Fruit fly (Drosophila melanogaster): ENCODE results near the gene Jhbp15.
A peak's percentile ranks its signal among the peaks of the same experiment; 100 is the strongest.

dm6 chr3R:21089416-21089815 lies 38.6 kb upstream of the Jhbp15 start:
- TF ChIP-seq psq (GFP tag; optimal IDR thresholded peaks at IDR 0.05) = no peak
- TF ChIP-seq br (GFP tag; optimal IDR thresholded peaks at IDR 0.05) = no peak
- TF ChIP-seq OdsH (GFP tag; optimal IDR thresholded peaks at IDR 0.05) = no peak
- no peak for TF ChIP-seq Sp1 (GFP tag; optimal IDR thresholded peaks at IDR 0.05)
- no peak for TF ChIP-seq Dif (GFP tag; optimal IDR thresholded peaks at IDR 0.05; ENCODE audit: partially characterized antibody)
- TF ChIP-seq dl (GFP tag; optimal IDR thresholded peaks at IDR 0.05; ENCODE audit: insufficient read depth in 1 of 2, partially characterized antibody in 2 of 2) = no peak
- TF ChIP-seq lola (GFP tag; optimal IDR thresholded peaks at IDR 0.05) = no peak
- peak; percentile 38 for TF ChIP-seq fru (GFP tag; optimal IDR thresholded peaks at IDR 0.05)
- no peak for TF ChIP-seq Dfd (GFP tag; optimal IDR thresholded peaks at IDR 0.05)
- no peak for TF ChIP-seq h (GFP tag; optimal IDR thresholded peaks at IDR 0.05)
- TF ChIP-seq rgr (GFP tag; optimal IDR thresholded peaks at IDR 0.05) = no peak
- no peak for TF ChIP-seq N (GFP tag; optimal IDR thresholded peaks at IDR 0.05)
- TF ChIP-seq woc (GFP tag; optimal IDR thresholded peaks at IDR 0.05) = no peak
- TF ChIP-seq Hr78 (GFP tag; optimal IDR thresholded peaks at IDR 0.05) = no peak

Data from whole organism, wandering third instar larva.